Fruit fly (Drosophila melanogaster) whole organism, prepupa: Measurements from ENCODE around the gene CG13024.
A peak's percentile ranks its signal among the peaks of the same experiment; 100 is the strongest.

Source experiments
- Blimp-1 ChIP-seq: fragments of 200-800 bp; sonication (Bioruptor generic); optimal IDR thresholded peaks from 3 replicates; lab custom pipeline; 2017; ENCODE audit warnings: missing biosample characterization, missing genetic modification characterization, mild to moderate bottlenecking, moderate library complexity, missing genetic modification reagents
- CG10631 ChIP-seq: fragments of 200-800 bp; sonication (Bioruptor generic); optimal IDR thresholded peaks from 2 replicates; lab custom pipeline; 2016; ENCODE audit warnings: missing biosample characterization, missing genetic modification characterization
- CG10669 ChIP-seq: fragments of 200-800 bp; sonication (Bioruptor generic); optimal IDR thresholded peaks from 3 replicates; lab custom pipeline; 2018; ENCODE audit warnings: missing biosample characterization, mild to moderate bottlenecking, missing genetic modification characterization, moderate library complexity
- CG11762 ChIP-seq: fragments of 200-800 bp; sonication (Bioruptor generic); optimal IDR thresholded peaks from 3 replicates; lab custom pipeline; 2016; ENCODE audit warnings: missing biosample characterization, missing genetic modification characterization; ENCODE audit not compliant: insufficient read depth
- CG15336 ChIP-seq: fragments of 200-800 bp; sonication (Bioruptor generic); IDR thresholded peaks from 2 replicates; pipeline ENCODE4 v1.3.6; 2022; ENCODE audit warnings: missing biosample characterization, missing genetic modification characterization
- CG1621 ChIP-seq: fragments of 200-800 bp; sonication (Bioruptor generic); optimal IDR thresholded peaks from 3 replicates; lab custom pipeline; 2018; ENCODE audit warnings: missing biosample characterization, mild to moderate bottlenecking, missing genetic modification characterization
- CG31627 ChIP-seq: fragments of 200-800 bp; sonication (Bioruptor generic); optimal IDR thresholded peaks from 3 replicates; lab custom pipeline; 2016; ENCODE audit warnings: missing biosample characterization, missing genetic modification characterization
- CG32006 ChIP-seq: fragments of 200-800 bp; sonication (Bioruptor generic); optimal IDR thresholded peaks from 3 replicates; lab custom pipeline; 2017; ENCODE audit warnings: missing biosample characterization, mild to moderate bottlenecking, missing genetic modification characterization
- CG34406 ChIP-seq: fragments of 200-800 bp; sonication (Bioruptor generic); optimal IDR thresholded peaks from 3 replicates; lab custom pipeline; 2016; ENCODE audit warnings: missing biosample characterization, missing genetic modification characterization
- CG3919 ChIP-seq: fragments of 200-800 bp; sonication (Bioruptor generic); optimal IDR thresholded peaks from 3 replicates; lab custom pipeline; 2016; ENCODE audit warnings: missing biosample characterization, missing genetic modification characterization
- CG6163 ChIP-seq: fragments of 200-800 bp; sonication (Bioruptor generic); IDR thresholded peaks from 3 replicates; pipeline ENCODE4 v1.3.6; 2022; ENCODE audit warnings: missing biosample characterization, missing genetic modification characterization
- CG6276 ChIP-seq: fragments of 200-800 bp; sonication (Bioruptor generic); optimal IDR thresholded peaks from 2 replicates; lab custom pipeline; 2017; ENCODE audit warnings: missing biosample characterization, mild to moderate bottlenecking, missing genetic modification characterization
- CG6792 ChIP-seq: fragments of 200-800 bp; sonication (Bioruptor generic); optimal IDR thresholded peaks from 3 replicates; lab custom pipeline; 2016; ENCODE audit warnings: missing biosample characterization, missing genetic modification characterization
- CG7368 ChIP-seq: fragments of 200-800 bp; sonication (Bioruptor generic); optimal IDR thresholded peaks from 3 replicates; lab custom pipeline; 2016; ENCODE audit warnings: missing biosample characterization, missing genetic modification characterization
- CG8119 ChIP-seq: fragments of 200-800 bp; sonication (Bioruptor generic); IDR thresholded peaks from 3 replicates; pipeline ENCODE4 v1.3.6; 2022; ENCODE audit warnings: missing biosample characterization, missing genetic modification characterization
- CG8319 ChIP-seq: fragments of 200-800 bp; sonication (Bioruptor generic); optimal IDR thresholded peaks from 3 replicates; lab custom pipeline; 2016; ENCODE audit warnings: missing biosample characterization, missing genetic modification characterization
- Eip75B ChIP-seq: fragments of 200-800 bp; sonication (Bioruptor generic); optimal IDR thresholded peaks from 3 replicates; lab custom pipeline; 2016; ENCODE audit warnings: missing biosample characterization, missing genetic modification characterization
- Eip78C ChIP-seq: fragments of 200-800 bp; sonication (Bioruptor generic); peaks from one replicate; lab custom pipeline; 2016; ENCODE audit warnings: missing biosample characterization, missing genetic modification characterization
- Eip93F ChIP-seq: fragments of 200-800 bp; sonication (Bioruptor generic); optimal IDR thresholded peaks from 2 replicates; lab custom pipeline; 2016; ENCODE audit warnings: missing biosample characterization, mild to moderate bottlenecking, missing genetic modification characterization
- Gug ChIP-seq: fragments of 200-800 bp; sonication (Bioruptor generic); IDR thresholded peaks from 2 replicates; pipeline ENCODE4 v1.3.6; 2022; ENCODE audit warnings: missing biosample characterization, missing genetic modification characterization
- Hr38 ChIP-seq: sonication (Bioruptor generic); optimal IDR thresholded peaks from 2 replicates; lab custom pipeline; 2016; ENCODE audit warnings: missing biosample characterization, missing genetic modification characterization
- Hr39 ChIP-seq: fragments of 200-800 bp; sonication (Bioruptor generic); optimal IDR thresholded peaks from 2 replicates; lab custom pipeline; 2016; ENCODE audit warnings: missing biosample characterization, missing genetic modification characterization
- Lpt ChIP-seq: fragments of 200-800 bp; sonication (Bioruptor generic); optimal IDR thresholded peaks from 3 replicates; lab custom pipeline; 2016; ENCODE audit warnings: missing biosample characterization, missing genetic modification characterization
- Met ChIP-seq: fragments of 200-800 bp; sonication (Bioruptor generic); optimal IDR thresholded peaks from 3 replicates; lab custom pipeline; 2016; ENCODE audit warnings: missing biosample characterization, missing genetic modification characterization
- OdsH ChIP-seq: fragments of 200-800 bp; sonication (Bioruptor generic); optimal IDR thresholded peaks from 3 replicates; lab custom pipeline; 2016; ENCODE audit warnings: missing biosample characterization, missing genetic modification characterization
- Sox102F ChIP-seq: fragments of 200-800 bp; sonication (Bioruptor generic); optimal IDR thresholded peaks from 2 replicates; lab custom pipeline; 2016; ENCODE audit warnings: missing biosample characterization, mild to moderate bottlenecking, missing genetic modification characterization
- Sox15 ChIP-seq: fragments of 200-800 bp; sonication (Bioruptor generic); optimal IDR thresholded peaks from 3 replicates; lab custom pipeline; 2016; ENCODE audit warnings: missing biosample characterization, missing genetic modification characterization
- acj6 ChIP-seq: fragments of 200-800 bp; sonication (Bioruptor generic); optimal IDR thresholded peaks from 3 replicates; lab custom pipeline; 2016; ENCODE audit warnings: missing biosample characterization, missing genetic modification characterization
- dac ChIP-seq: fragments of 200-800 bp; sonication (Bioruptor generic); optimal IDR thresholded peaks from 2 replicates; lab custom pipeline; 2017; ENCODE audit warnings: missing biosample characterization, mild to moderate bottlenecking, missing genetic modification characterization
- eg ChIP-seq: fragments of 200-800 bp; sonication (Bioruptor generic); IDR thresholded peaks from 3 replicates; pipeline ENCODE4 v1.3.6; 2022; ENCODE audit warnings: missing biosample characterization, missing genetic modification characterization
- fkh ChIP-seq: fragments of 200-800 bp; sonication (Bioruptor generic); optimal IDR thresholded peaks from 3 replicates; lab custom pipeline; 2017; ENCODE audit warnings: missing biosample characterization, mild to moderate bottlenecking, missing genetic modification characterization, moderate library complexity
- lz ChIP-seq: fragments of 200-800 bp; sonication (Bioruptor generic); optimal IDR thresholded peaks from 3 replicates; lab custom pipeline; 2016; ENCODE audit warnings: missing biosample characterization, missing genetic modification characterization
- net ChIP-seq: fragments of 200-800 bp; sonication (Bioruptor generic); optimal IDR thresholded peaks from 3 replicates; lab custom pipeline; 2016; ENCODE audit warnings: missing biosample characterization, missing genetic modification characterization
- pdm3 ChIP-seq: fragments of 200-800 bp; sonication (Bioruptor generic); optimal IDR thresholded peaks from 3 replicates; lab custom pipeline; 2016; ENCODE audit warnings: missing biosample characterization, missing genetic modification characterization
- salr ChIP-seq, 2 experiments: fragments of 200-800 bp; sonication (Bioruptor generic); optimal IDR thresholded peaks; 3 replicates each; lab custom pipeline; 2016 to 2018; ENCODE audit warnings: missing biosample characterization in 2 of 2, missing genetic modification characterization in 2 of 2, mild to moderate bottlenecking in 1 of 2
- ss ChIP-seq, 2 experiments: fragments of 200-800 bp; sonication (Bioruptor generic); optimal IDR thresholded peaks; 2 replicates in 1 of 2; 3 replicates in 1 of 2; lab custom pipeline; 2017 to 2018; ENCODE audit warnings: mild to moderate bottlenecking in 2 of 2, missing biosample characterization in 2 of 2, missing genetic modification characterization in 2 of 2, moderate library complexity in 1 of 2
- svp ChIP-seq: fragments of 200-800 bp; sonication (Bioruptor generic); peaks from one replicate; lab custom pipeline; 2016; ENCODE audit warnings: missing biosample characterization, missing genetic modification characterization
- vri ChIP-seq: fragments of 200-800 bp; sonication (Bioruptor generic); optimal IDR thresholded peaks from 3 replicates; lab custom pipeline; 2016; ENCODE audit warnings: missing biosample characterization, mild to moderate bottlenecking, missing genetic modification characterization

Gene CG13024

dm6 chr3L:16872487-16872955 is 43.6 kb upstream of the CG13024 start (continued):
- TF ChIP-seq ss (GFP tag; optimal IDR thresholded peaks at IDR 0.05; lab: Kevin White, UChicago): peak in 1 of 2 experiments; percentile 13
- peak; percentile 74 for TF ChIP-seq CG10631 (GFP tag; lab: Kevin White, UChicago)
- peak; percentile 57 for TF ChIP-seq Met (GFP tag; lab: Kevin White, UChicago)
- peak; percentile 93 for TF ChIP-seq CG8119
- TF ChIP-seq acj6 (GFP tag; lab: Kevin White, UChicago): peak; percentile 66
- TF ChIP-seq CG15336 (GFP tag; lab: Robert Waterston, UW): peak; percentile 89
- peak; percentile 95 for TF ChIP-seq CG32006 (GFP tag; lab: Kevin White, UChicago)
- TF ChIP-seq CG1621 (tag; lab: Kevin White, UChicago): peak; percentile 45

DNA sequence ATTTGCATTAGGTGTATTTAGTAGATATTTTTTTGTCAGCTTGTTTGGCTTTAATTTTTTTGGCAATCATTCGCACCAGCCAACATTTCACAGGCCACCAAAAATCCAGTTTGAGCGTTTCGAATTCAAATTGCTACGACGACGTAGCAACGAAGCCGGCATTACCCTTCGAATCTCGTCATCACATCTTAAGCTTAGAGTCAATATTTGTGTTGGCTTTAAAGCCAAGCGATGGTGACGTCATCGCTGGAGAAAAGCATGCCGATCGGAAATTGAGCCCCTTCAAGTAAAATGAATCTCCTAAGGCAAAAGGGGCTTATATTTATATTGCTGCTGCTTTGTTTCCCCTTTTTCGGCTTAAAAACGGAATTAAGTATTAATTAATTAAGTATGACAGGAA is 42.8 kb upstream of the CG13024 start:
- no peak for TF ChIP-seq CG8319 (GFP tag; lab: Kevin White, UChicago)
- TF ChIP-seq CG10669 (GFP tag; lab: Kevin White, UChicago): no peak
- no peak for TF ChIP-seq CG31627
- no peak for TF ChIP-seq Gug
- TF ChIP-seq CG6792 (GFP tag; lab: Kevin White, UChicago): no peak
- peak; percentile 13 for TF ChIP-seq Eip78C
- no peak for TF ChIP-seq OdsH (GFP tag; lab: Kevin White, UChicago)
- no peak for TF ChIP-seq Sox102F
- TF ChIP-seq fkh: peak; percentile 54
- no peak for TF ChIP-seq CG11762
- TF ChIP-seq lz (GFP tag; lab: Kevin White, UChicago): no peak
- 0 out of 3 replicates have a peak, but pooled peaks have one; percentile 7 for TF ChIP-seq eg (GFP tag; lab: Robert Waterston, UW)
- TF ChIP-seq acj6 (GFP tag; lab: Kevin White, UChicago): no peak
- TF ChIP-seq CG7368 (GFP tag; lab: Kevin White, UChicago): no peak

- TF ChIP-seq CG1621 (tag; lab: Kevin White, UChicago) (no peak), CG8119 (no peak), salr (GFP tag; optimal IDR thresholded peaks at IDR 0.05; lab: Kevin White, UChicago) (peak in 1 of 2 experiments; percentile 12), CG6163 (GFP tag; lab: Robert Waterston, UW) (no peak), Hr39 (GFP tag; lab: Kevin White, UChicago) (no peak), Lpt (GFP tag; lab: Kevin White, UChicago) (no peak), Sox15 (GFP tag; lab: Kevin White, UChicago) (no peak), Blimp-1 (no peak), CG8319 (GFP tag; lab: Kevin White, UChicago) (no peak), Eip93F (no peak), CG10631 (GFP tag; lab: Kevin White, UChicago) (no peak), OdsH (GFP tag; lab: Kevin White, UChicago) (no peak), CG11762 (no peak), CG32006 (GFP tag; lab: Kevin White, UChicago) (peak; percentile 20), CG34406 (GFP tag; lab: Kevin White, UChicago) (no peak), Eip75B (GFP tag; lab: Kevin White, UChicago) (no peak), vri (GFP tag; lab: Kevin White, UChicago) (no peak), pdm3 (GFP tag; lab: Kevin White, UChicago) (no peak), svp (GFP tag; lab: Kevin White, UChicago) (no peak), Hr38 (GFP tag; lab: Kevin White, UChicago) (no peak), CG7368 (GFP tag; lab: Kevin White, UChicago) (no peak), Gug (no peak), acj6 (GFP tag; lab: Kevin White, UChicago) (no peak), dac (GFP tag; lab: Kevin White, UChicago) (no peak), net (GFP tag; lab: Kevin White, UChicago) (no peak), CG6276 (GFP tag; lab: Kevin White, UChicago) (peak; percentile 5), CG3919 (GFP tag; lab: Kevin White, UChicago) (no peak)
Measured at dm6 chr3L:16870723-16871137, 41.9 kb upstream of the CG13024 start.
